Worm (Caenorhabditis elegans): Measurements from ENCODE around the gene sorf-1.

DNA sequence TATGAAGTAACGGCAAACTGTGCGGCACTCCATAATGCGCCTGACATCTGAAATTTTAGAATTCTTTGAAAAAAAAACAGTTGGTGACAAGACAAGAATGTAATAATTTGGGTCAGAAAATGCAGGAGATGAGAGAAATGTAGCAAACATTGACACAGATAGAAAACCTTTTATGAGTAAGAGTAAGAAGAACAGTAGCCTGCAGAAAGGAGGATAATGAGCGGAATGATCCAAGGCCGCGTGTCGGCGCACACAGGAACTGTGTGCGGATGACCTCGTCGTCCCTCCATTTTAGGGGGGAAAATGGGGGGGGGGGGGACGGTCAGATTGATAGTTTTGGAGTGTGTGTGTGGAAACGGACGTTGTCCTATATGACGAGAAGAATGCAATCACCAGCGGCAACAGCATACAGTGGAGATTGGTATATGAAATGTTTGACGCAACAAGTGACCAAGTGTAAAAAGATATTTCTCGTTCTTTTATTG is 35.7 kb upstream of the sorf-1 start, which contains the start of gene dhs-27:
- TF ChIP-seq ztf-23 (GFP tag; IDR thresholded peaks at IDR 0.05) (no peak), T22C8.4 (GFP tag; IDR thresholded peaks at IDR 0.05) (no peak), flt-1 (GFP tag; IDR thresholded peaks at IDR 0.05) (no peak), cog-1 (tag; optimal IDR thresholded peaks at IDR 0.05) (no peak), ztf-29 (GFP tag; IDR thresholded peaks at IDR 0.05) (no peak), ref-1 (GFP tag; conservative IDR thresholded peaks at IDR 0.05) (no peak), med-1 (GFP tag; optimal IDR thresholded peaks at IDR 0.05; ENCODE audit: insufficient read depth) (no peak), tab-1 (GFP tag; IDR thresholded peaks at IDR 0.05) (no peak), klf-2 (GFP tag; conservative IDR thresholded peaks at IDR 0.05) (no peak)
